Fruit fly (Drosophila melanogaster): ENCODE measurements around the gene CG13607.

Gene CG13607

dm6 chr3R:24112320-24113069 lies 3.6 kb downstream of the CG13607 start, which contains the start of gene CG13605 (continued):
- TF ChIP-seq CG4854 (GFP tag; optimal IDR thresholded peaks at IDR 0.05) (peak; percentile 57), onecut (GFP tag; IDR thresholded peaks at IDR 0.05) (peak; percentile 51), CG8388 (GFP tag; optimal IDR thresholded peaks at IDR 0.05) (peak; percentile 71), CG4282 (GFP tag; optimal IDR thresholded peaks at IDR 0.05) (peak; percentile 16), chif (GFP tag; optimal IDR thresholded peaks at IDR 0.05) (peak in 1 of 2 experiments; percentile 50), PHDP (tag; optimal IDR thresholded peaks at IDR 0.05) (peak; percentile 85), da (GFP tag; optimal IDR thresholded peaks at IDR 0.05) (no peak), croc (GFP tag; conservative IDR thresholded peaks at IDR 0.05) (no peak), pb (GFP tag; optimal IDR thresholded peaks at IDR 0.05) (no peak), jumu (GFP tag; optimal IDR thresholded peaks at IDR 0.05) (peak; percentile 24), CG12942 (GFP tag; optimal IDR thresholded peaks at IDR 0.05) (peak; percentile 62), dan (GFP tag; IDR thresholded peaks at IDR 0.05) (no peak), CG13624 (GFP tag; optimal IDR thresholded peaks at IDR 0.05) (peak; percentile 55), schlank (tag; optimal IDR thresholded peaks at IDR 0.05) (peak; percentile 55), Hr3 (GFP tag; optimal IDR thresholded peaks at IDR 0.05) (peak; percentile 61), CG18262 (tag; optimal IDR thresholded peaks at IDR 0.05) (peak; percentile 75), CG12299 (tag; optimal IDR thresholded peaks at IDR 0.05) (peak; percentile 63), CG16813 (GFP tag; IDR thresholded peaks at IDR 0.05; ENCODE audit: partially characterized antibody) (peak; percentile 67), tx (GFP tag; optimal IDR thresholded peaks at IDR 0.05) (peak; percentile 19), lilli (GFP tag; optimal IDR thresholded peaks at IDR 0.05) (peak; percentile 82), CG10267 (tag; optimal IDR thresholded peaks at IDR 0.05) (peak; percentile 72), shn (GFP tag; optimal IDR thresholded peaks at IDR 0.05) (peak; percentile 41), Asciz (GFP tag; optimal IDR thresholded peaks at IDR 0.05) (peak; percentile 71), CG5245 (GFP tag; optimal IDR thresholded peaks at IDR 0.05) (peak; percentile 47), mam (GFP tag; optimal IDR thresholded peaks at IDR 0.05) (peak; percentile 81), hbn (GFP tag; IDR thresholded peaks at IDR 0.05; ENCODE audit: partially characterized antibody) (no peak), CHES-1-like (GFP tag; optimal IDR thresholded peaks at IDR 0.05) (peak; percentile 8), CG14014 (GFP tag; IDR thresholded peaks at IDR 0.05) (peak; percentile 79; the same call in 1 of the 2 replicates), nau (GFP tag; optimal IDR thresholded peaks at IDR 0.05) (no peak), CG11085 (GFP tag; IDR thresholded peaks at IDR 0.05) (0 out of 2 replicates have a peak, but pooled peaks have one; percentile 29), Vsx1 (GFP tag; optimal IDR thresholded peaks at IDR 0.05) (peak; percentile 68), CG14050 (GFP tag; IDR thresholded peaks at IDR 0.05) (peak; percentile 46; the same call in 2 of the 3 replicates), Rx (GFP tag; IDR thresholded peaks at IDR 0.05) (peak; percentile 23; the same call in 1 of the 2 replicates), CG10274 (GFP tag; optimal IDR thresholded peaks at IDR 0.05) (peak; percentile 51), CG7839 (tag; optimal IDR thresholded peaks at IDR 0.05) (peak; percentile 82), gem (tag; optimal IDR thresholded peaks at IDR 0.05) (peak; percentile 86), mld (GFP tag; IDR thresholded peaks at IDR 0.05; ENCODE audit: partially characterized antibody) (no peak), stc (GFP tag; IDR thresholded peaks at IDR 0.05) (peak; percentile 65; the same call in 1 of the 2 replicates), ase (GFP tag; IDR thresholded peaks at IDR 0.05) (peak; percentile 57; the same call in 2 of the 3 replicates), tio (GFP tag; optimal IDR thresholded peaks at IDR 0.05) (peak; percentile 69), CG4730 (GFP tag; IDR thresholded peaks at IDR 0.05) (peak; percentile 48; the same call in 1 of the 2 replicates), Hand (GFP tag; optimal IDR thresholded peaks at IDR 0.05) (peak; percentile 69), CG9215 (GFP tag; IDR thresholded peaks at IDR 0.05) (peak; percentile 24; the same call in 1 of the 2 replicates), peb (GFP tag; IDR thresholded peaks at IDR 0.05) (no peak), Atf3 (GFP tag; optimal IDR thresholded peaks at IDR 0.05) (no peak), CG32772 (GFP tag; IDR thresholded peaks at IDR 0.05) (peak; percentile 41), gcm2 (GFP tag; optimal IDR thresholded peaks at IDR 0.05) (peak; percentile 4), ap (GFP tag; IDR thresholded peaks at IDR 0.05) (peak; percentile 58), Oli (tag; optimal IDR thresholded peaks at IDR 0.05) (peak; percentile 74)
